Worm (Caenorhabditis elegans): ENCODE data around the gene T12D8.5.

- TF ChIP-seq ama-1 (optimal IDR thresholded peaks at IDR 0.05) (no peak), B0310.2 (tag; optimal IDR thresholded peaks at IDR 0.05) (no peak), tbx-37 (GFP tag; conservative IDR thresholded peaks at IDR 0.05) (no peak), sea-1 (GFP tag; conservative IDR thresholded peaks at IDR 0.05) (no peak), pes-1 (GFP tag; IDR thresholded peaks at IDR 0.05) (no peak)
Measured at ce11 chrIII:13660123-13660522, 33.5 kb upstream of the T12D8.5 start.

Measured in whole organism, early embryonic.